Worm (Caenorhabditis elegans) whole organism, L4 larva: ENCODE measurements around the gene F20B6.5.

Source experiments
- ZK337.2 ChIP-seq: fragments of 200-800 bp; sonication (Bioruptor generic); IDR thresholded peaks from 2 replicates; pipeline ENCODE4 v1.3.6; 2022; ENCODE audit warnings: missing genetic modification reagents, missing genetic modification characterization, missing compliant biosample characterization
- ceh-62 ChIP-seq: sonication (generic microtip); optimal IDR thresholded peaks from 2 replicates; lab custom pipeline; 2017; ENCODE audit warnings: missing biosample characterization, missing genetic modification characterization
- lin-15B ChIP-seq: fragments of 150-350 bp; sonication (generic microtip); optimal IDR thresholded peaks from 3 replicates; lab custom pipeline; 2014; ENCODE audit warnings: missing biosample characterization, missing genetic modification characterization
- skn-1 ChIP-seq: fragments of 150-350 bp; optimal IDR thresholded peaks from 2 replicates; lab custom pipeline; 2014; ENCODE audit warnings: missing biosample characterization, missing genetic modification characterization

DNA sequence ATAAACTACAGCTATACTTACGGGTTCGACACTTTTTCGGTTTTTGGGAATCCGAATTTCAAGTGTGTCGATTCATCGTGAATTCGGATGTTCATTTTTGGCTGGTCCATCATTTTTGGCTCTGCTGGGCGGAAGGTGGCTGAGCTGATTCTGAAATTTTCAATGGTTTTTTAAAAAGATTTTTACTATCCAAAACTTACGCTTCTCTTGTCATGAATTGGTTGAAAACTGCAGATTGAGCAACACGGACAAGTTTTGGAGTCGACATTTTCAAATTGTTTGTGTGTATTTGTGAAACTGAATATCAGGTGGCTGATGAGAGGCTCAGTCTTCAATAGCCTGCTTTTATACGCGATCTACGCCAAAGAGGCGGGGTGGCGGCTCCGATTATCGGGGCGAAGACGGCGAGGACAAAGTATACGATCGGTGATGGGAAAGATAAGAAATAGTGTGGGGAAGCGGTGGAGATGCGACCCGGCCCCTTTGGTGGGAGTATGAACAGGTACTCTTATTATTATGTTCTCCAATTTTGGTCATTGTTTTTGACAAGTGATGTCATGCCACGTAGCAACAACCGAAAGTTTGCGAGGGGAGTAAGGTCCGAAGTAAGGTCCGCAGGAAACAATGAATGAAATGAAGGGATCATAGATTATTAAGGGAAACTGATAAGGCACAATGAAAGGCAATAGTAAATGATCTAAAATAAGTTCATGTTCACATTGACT is 47.3 kb upstream of the F20B6.5 start, which contains the start of gene F48D6.4:
- no peak for TF ChIP-seq ZK337.2 (GFP tag; lab: Robert Waterston, UW)
- TF ChIP-seq ceh-62: no peak
- no peak for TF ChIP-seq lin-15B (tag; lab: Kevin White, UChicago)
- TF ChIP-seq skn-1 (tag; lab: Kevin White, UChicago): no peak
